Worm (Caenorhabditis elegans): ENCODE data around the gene ZK686.3.

Gene ZK686.3

DNA sequence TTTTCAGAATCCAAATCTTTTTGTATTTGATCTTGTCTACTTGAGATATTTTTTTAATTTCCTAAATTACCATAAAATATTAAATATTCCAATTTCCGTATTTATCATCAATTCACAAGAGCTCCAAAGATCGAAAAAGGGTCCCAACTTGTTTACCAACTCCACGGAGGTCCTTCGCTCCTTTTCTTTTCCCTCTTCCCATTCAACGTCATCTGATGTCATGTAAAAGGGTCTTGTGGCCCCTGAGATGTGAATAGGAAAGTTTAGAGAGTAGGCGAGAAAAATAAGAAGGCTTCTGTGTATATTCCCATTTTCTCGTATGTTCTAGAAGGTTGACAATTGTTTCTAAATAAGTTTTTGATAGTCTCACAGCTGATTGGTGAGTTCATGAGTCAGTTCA, 45.9 kb downstream of the ZK686.3 start:
- TF ChIP-seq mes-2 (tag; optimal IDR thresholded peaks at IDR 0.05; ENCODE audit: poor library complexity, severe bottlenecking): no peak
- TF ChIP-seq tra-1 (GFP tag; IDR thresholded peaks at IDR 0.05): 0 out of 2 replicates have a peak, but pooled peaks have one; percentile 6
- no peak for TF ChIP-seq F37D6.2 (tag; optimal IDR thresholded peaks at IDR 0.05)
- no peak for TF ChIP-seq spr-1 (tag; optimal IDR thresholded peaks at IDR 0.05)
- no peak for TF ChIP-seq egl-43 (GFP tag; IDR thresholded peaks at IDR 0.05)
- TF ChIP-seq skn-1 (tag; optimal IDR thresholded peaks at IDR 0.05): no peak
- TF ChIP-seq aha-1 (tag): peak; percentile 48
- TF ChIP-seq hlh-30 (tag; optimal IDR thresholded peaks at IDR 0.05; ENCODE audit: insufficient read depth): peak; percentile 25
- TF ChIP-seq cey-2 (tag; optimal IDR thresholded peaks at IDR 0.05; ENCODE audit: borderline replicate concordance, insufficient read depth): no peak
- no peak for TF ChIP-seq hlh-11 (tag; optimal IDR thresholded peaks at IDR 0.05)
- TF ChIP-seq ceh-44 (GFP tag; IDR thresholded peaks at IDR 0.05): no peak
- no peak for TF ChIP-seq ces-1 (GFP tag; optimal IDR thresholded peaks at IDR 0.05)
- TF ChIP-seq F26F4.8 (GFP tag; conservative IDR thresholded peaks at IDR 0.05): no peak
- TF ChIP-seq nhr-10 (tag; optimal IDR thresholded peaks at IDR 0.05): no peak
- no peak for TF ChIP-seq aly-2 (tag; optimal IDR thresholded peaks at IDR 0.05)
- no peak for TF ChIP-seq jun-1 (tag; optimal IDR thresholded peaks at IDR 0.05)
- no peak for TF ChIP-seq snpc-4 (tag; optimal IDR thresholded peaks at IDR 0.05)
- TF ChIP-seq ztf-7 (tag; optimal IDR thresholded peaks at IDR 0.05): no peak
- TF ChIP-seq unc-130 (GFP tag; optimal IDR thresholded peaks at IDR 0.05): no peak
- no peak for TF ChIP-seq mxl-2 (GFP tag; conservative IDR thresholded peaks at IDR 0.05)
- no peak for TF ChIP-seq ceh-20 (GFP tag; IDR thresholded peaks at IDR 0.05)
- TF ChIP-seq nhr-25 (tag; optimal IDR thresholded peaks at IDR 0.05; ENCODE audit: borderline replicate concordance, insufficient read depth): no peak
- no peak for TF ChIP-seq spr-3 (GFP tag; optimal IDR thresholded peaks at IDR 0.05)
- no peak for TF ChIP-seq pha-4 (GFP tag; IDR thresholded peaks at IDR 0.05)
- TF ChIP-seq pha-4 (tag; optimal IDR thresholded peaks at IDR 0.05): no peak
- TF ChIP-seq fkh-10 (GFP tag; optimal IDR thresholded peaks at IDR 0.05): peak; percentile 64
- TF ChIP-seq daf-8 (GFP tag; IDR thresholded peaks at IDR 0.05): no peak
- TF ChIP-seq ctbp-1 (GFP tag; IDR thresholded peaks at IDR 0.05): 0 out of 2 replicates have a peak, but pooled peaks have one; percentile 29
- no peak for TF ChIP-seq zfp-3 (GFP tag; conservative IDR thresholded peaks at IDR 0.05)
- TF ChIP-seq lsy-2 (tag; optimal IDR thresholded peaks at IDR 0.05): no peak
- TF ChIP-seq unc-62 (GFP tag; optimal IDR thresholded peaks at IDR 0.05 in 1 of 2): peak in 1 of 2 experiments; percentile 16
- no peak for TF ChIP-seq unc-62 (tag; optimal IDR thresholded peaks at IDR 0.05)

DNA sequence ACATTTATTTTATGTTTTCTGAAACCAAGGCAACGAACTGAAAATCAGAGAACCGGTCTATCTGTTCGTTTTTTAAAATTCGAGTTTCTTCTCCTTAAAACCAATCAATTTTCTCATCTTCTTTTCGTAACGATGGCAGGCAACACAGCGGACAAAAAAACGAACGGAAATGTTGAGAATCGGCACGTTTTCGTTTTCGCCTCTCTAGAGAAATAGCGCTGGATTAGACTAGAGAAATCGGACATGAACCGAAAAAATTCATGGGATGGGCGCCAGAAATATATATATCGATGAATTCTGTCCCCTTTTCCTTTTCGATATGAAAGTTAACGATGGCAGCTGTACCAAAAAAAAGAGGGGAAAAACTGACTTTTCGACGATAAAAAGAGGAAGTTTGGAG, 46.5 kb downstream of the ZK686.3 start:
- TF ChIP-seq nhr-28 (tag; optimal IDR thresholded peaks at IDR 0.05): peak; percentile 11
- TF ChIP-seq mxl-3 (GFP tag; optimal IDR thresholded peaks at IDR 0.05): peak; percentile 63
- TF ChIP-seq ama-1 (optimal IDR thresholded peaks at IDR 0.05): peak; percentile 54
- peak in 1 of 2 experiments; percentile 93 for TF ChIP-seq hif-1 (tag; optimal IDR thresholded peaks at IDR 0.05)
- 0 out of 2 replicates have a peak, but pooled peaks have one; percentile 50 for TF ChIP-seq madf-9 (GFP tag; conservative IDR thresholded peaks at IDR 0.05)
- TF ChIP-seq zip-2 (tag; optimal IDR thresholded peaks at IDR 0.05): no peak
- TF ChIP-seq dmd-8 (GFP tag; IDR thresholded peaks at IDR 0.05): no peak
- no peak for TF ChIP-seq cey-2 (tag; optimal IDR thresholded peaks at IDR 0.05; ENCODE audit: borderline replicate concordance, insufficient read depth)
- TF ChIP-seq ceh-62 (tag; optimal IDR thresholded peaks at IDR 0.05): no peak
- TF ChIP-seq dmd-6 (GFP tag; IDR thresholded peaks at IDR 0.05): peak; percentile 11; the same call in 1 of the 2 replicates
- no peak for TF ChIP-seq nhr-11 (tag; optimal IDR thresholded peaks at IDR 0.05)
- TF ChIP-seq hlh-11 (tag; optimal IDR thresholded peaks at IDR 0.05): peak; percentile 45
- no peak for TF ChIP-seq F26F4.8 (GFP tag; conservative IDR thresholded peaks at IDR 0.05)
- no peak for TF ChIP-seq vab-7 (GFP tag; IDR thresholded peaks at IDR 0.05)
- TF ChIP-seq attf-4 (tag; optimal IDR thresholded peaks at IDR 0.05): no peak
- TF ChIP-seq lin-13 (GFP tag; optimal IDR thresholded peaks at IDR 0.05): peak; percentile 4
- 0 out of 2 replicates have a peak, but pooled peaks have one; percentile 34 for TF ChIP-seq ceh-20 (GFP tag; IDR thresholded peaks at IDR 0.05)
- TF ChIP-seq ces-1 (GFP tag; optimal IDR thresholded peaks at IDR 0.05): no peak
- no peak for TF ChIP-seq Y48G9A.11 (GFP tag; IDR thresholded peaks at IDR 0.05)
- peak in 1 of 2 experiments; percentile 2 for TF ChIP-seq mdl-1 (tag; optimal IDR thresholded peaks at IDR 0.05)
- TF ChIP-seq lsy-2 (tag; optimal IDR thresholded peaks at IDR 0.05): peak in 1 of 2 experiments; percentile 25
- TF ChIP-seq aha-1 (tag): peak; percentile 87

Data from whole organism, L4 larva.